Fruit fly (Drosophila melanogaster): Measurements from ENCODE around the gene CG14983.

Gene CG14983

dm6 chr3L:3898978-3899377 lies 50.1 kb downstream of the CG14983 start, which contains the start of gene Ccz1 (continued):
- TF ChIP-seq topi (GFP tag; optimal IDR thresholded peaks at IDR 0.05), result no peak
- TF ChIP-seq Ets96B (tag; optimal IDR thresholded peaks at IDR 0.05), result no peak
- TF ChIP-seq CG7368 (GFP tag; optimal IDR thresholded peaks at IDR 0.05), result no peak
- TF ChIP-seq CG32006 (GFP tag; optimal IDR thresholded peaks at IDR 0.05), result no peak
- TF ChIP-seq CG6163 (GFP tag; IDR thresholded peaks at IDR 0.05), result no peak
- no peak for TF ChIP-seq CG11902 (GFP tag; optimal IDR thresholded peaks at IDR 0.05)
- no peak for TF ChIP-seq Hr4 (GFP tag; optimal IDR thresholded peaks at IDR 0.05)
- no peak for TF ChIP-seq CG8119 (GFP tag; IDR thresholded peaks at IDR 0.05)
- TF ChIP-seq esn (GFP tag; optimal IDR thresholded peaks at IDR 0.05), result peak; percentile 57
- no peak for TF ChIP-seq Ets21C (GFP tag; optimal IDR thresholded peaks at IDR 0.05)
- no peak for TF ChIP-seq Eip75B (GFP tag; optimal IDR thresholded peaks at IDR 0.05)
- TF ChIP-seq Eip78C (GFP tag), result peak; percentile 74
- no peak for TF ChIP-seq CG1621 (tag; optimal IDR thresholded peaks at IDR 0.05)
- no peak for TF ChIP-seq achi (GFP tag; optimal IDR thresholded peaks at IDR 0.05)
- peak; percentile 26 for TF ChIP-seq acj6 (GFP tag; optimal IDR thresholded peaks at IDR 0.05)
- peak; percentile 40 for TF ChIP-seq cyc (GFP tag; optimal IDR thresholded peaks at IDR 0.05)
- TF ChIP-seq Smox (GFP tag; optimal IDR thresholded peaks at IDR 0.05), result peak; percentile 41
- TF ChIP-seq CG3919 (GFP tag; optimal IDR thresholded peaks at IDR 0.05), result no peak
- no peak for TF ChIP-seq CG16779 (tag; optimal IDR thresholded peaks at IDR 0.05)
- TF ChIP-seq CG34406 (GFP tag; optimal IDR thresholded peaks at IDR 0.05), result no peak
- no peak for TF ChIP-seq dsx (GFP tag; optimal IDR thresholded peaks at IDR 0.05; ENCODE audit: poor library complexity, severe bottlenecking)
- peak; percentile 46 for TF ChIP-seq pdm3 (GFP tag; optimal IDR thresholded peaks at IDR 0.05)
- no peak for TF ChIP-seq CG6276 (GFP tag; optimal IDR thresholded peaks at IDR 0.05)
- no peak for TF ChIP-seq CG4318 (GFP tag; optimal IDR thresholded peaks at IDR 0.05)
- TF ChIP-seq Sox15 (GFP tag; optimal IDR thresholded peaks at IDR 0.05), result no peak
- TF ChIP-seq Hr39 (GFP tag; optimal IDR thresholded peaks at IDR 0.05), result peak; percentile 16
- peak; percentile 55 for TF ChIP-seq CG10631 (GFP tag; optimal IDR thresholded peaks at IDR 0.05)
- TF ChIP-seq CG6808 (GFP tag; optimal IDR thresholded peaks at IDR 0.05), result no peak
- TF ChIP-seq dac (GFP tag; optimal IDR thresholded peaks at IDR 0.05), result no peak
- no peak for TF ChIP-seq CG3032 (tag; optimal IDR thresholded peaks at IDR 0.05)
- no peak for TF ChIP-seq Eip93F (GFP tag; optimal IDR thresholded peaks at IDR 0.05)
- TF ChIP-seq CG9139 (GFP tag; optimal IDR thresholded peaks at IDR 0.05), result peak; percentile 4
- no peak for TF ChIP-seq Sox102F (GFP tag; optimal IDR thresholded peaks at IDR 0.05)
- no peak for TF ChIP-seq CG6792 (GFP tag; optimal IDR thresholded peaks at IDR 0.05)

Data from whole organism, prepupa.